Fruit fly (Drosophila melanogaster) whole organism, embryonic: ENCODE measurements around the gene CG10252.

Experiments
- Atf6 ChIP-seq: fragments of 200-800 bp; sonication (Bioruptor generic); IDR thresholded peaks from 2 replicates; pipeline ENCODE4 v1.3.6; 2022; ENCODE audit warnings: missing biosample characterization, missing genetic modification characterization
- CG10431 ChIP-seq: fragments of 200-800 bp; sonication (Bioruptor generic); optimal IDR thresholded peaks from 3 replicates; lab custom pipeline; 2018; ENCODE audit warnings: missing biosample characterization, mild to moderate bottlenecking, missing genetic modification characterization
- CG11696 ChIP-seq: fragments of 200-800 bp; sonication (Bioruptor generic); IDR thresholded peaks from 2 replicates; pipeline ENCODE4 v1.3.6; 2022; ENCODE audit warnings: missing biosample characterization, missing genetic modification characterization
- CG12071 ChIP-seq: fragments of 200-800 bp; sonication (Bioruptor generic); optimal IDR thresholded peaks from 3 replicates; lab custom pipeline; 2018; ENCODE audit warnings: missing biosample characterization, mild to moderate bottlenecking, missing genetic modification characterization
- CG15269 ChIP-seq: fragments of 200-800 bp; sonication (Bioruptor generic); optimal IDR thresholded peaks from 2 replicates; lab custom pipeline; 2018; ENCODE audit warnings: missing biosample characterization, mild to moderate bottlenecking, missing genetic modification characterization, moderate library complexity
- CG2678 ChIP-seq: fragments of 200-800 bp; sonication (Bioruptor generic); optimal IDR thresholded peaks from 3 replicates; lab custom pipeline; 2019; ENCODE audit warnings: missing biosample characterization, mild to moderate bottlenecking, missing genetic modification characterization, moderate library complexity
- CG30020 ChIP-seq: fragments of 200-800 bp; optimal IDR thresholded peaks from 2 replicates; lab custom pipeline; 2019; ENCODE audit warnings: missing biosample characterization, mild to moderate bottlenecking, missing genetic modification characterization, moderate library complexity
- CG3065 ChIP-seq: fragments of 200-800 bp; sonication (Bioruptor generic); optimal IDR thresholded peaks from 2 replicates; lab custom pipeline; 2016; ENCODE audit warnings: missing biosample characterization, missing genetic modification characterization
- CG42726 ChIP-seq: fragments of 200-800 bp; sonication (Bioruptor generic); IDR thresholded peaks from 2 replicates; pipeline ENCODE4 v1.3.6; 2022; ENCODE audit warnings: missing biosample characterization, missing genetic modification characterization; ENCODE audit not compliant: partially characterized antibody
- CG4328 ChIP-seq: fragments of 200-800 bp; sonication (Bioruptor generic); optimal IDR thresholded peaks from 3 replicates; lab custom pipeline; 2017; ENCODE audit warnings: missing biosample characterization, missing genetic modification reagents, missing genetic modification characterization
- CG5180 ChIP-seq: fragments of 200-800 bp; sonication (Bioruptor generic); optimal IDR thresholded peaks from 3 replicates; lab custom pipeline; 2017; ENCODE audit warnings: missing biosample characterization, missing genetic modification characterization, mild to moderate bottlenecking, moderate library complexity, missing genetic modification reagents
- CG6654 ChIP-seq: fragments of 200-800 bp; sonication (Bioruptor generic); optimal IDR thresholded peaks from 2 replicates; lab custom pipeline; 2017; ENCODE audit warnings: missing biosample characterization, mild to moderate bottlenecking, missing genetic modification characterization
- CG7372 ChIP-seq: fragments of 200-800 bp; sonication (Bioruptor generic); IDR thresholded peaks from 2 replicates; pipeline ENCODE4 v1.3.6; 2022; ENCODE audit warnings: missing biosample characterization, missing genetic modification characterization
- CG7745 ChIP-seq: fragments of 200-800 bp; sonication (Bioruptor generic); optimal IDR thresholded peaks from 2 replicates; lab custom pipeline; 2018; ENCODE audit warnings: missing biosample characterization, mild to moderate bottlenecking, missing genetic modification characterization, moderate library complexity
- CG8290 ChIP-seq, 3 experiments: fragments of 200-800 bp; sonication (Bioruptor generic); optimal IDR thresholded peaks; 2 replicates each; lab custom pipeline; 2016 to 2019; ENCODE audit warnings: missing biosample characterization in 3 of 3, missing genetic modification characterization in 3 of 3, mild to moderate bottlenecking in 2 of 3, moderate library complexity in 1 of 3
- CG9437 ChIP-seq: fragments of 200-800 bp; sonication (Bioruptor generic); optimal IDR thresholded peaks from 2 replicates; lab custom pipeline; 2018; ENCODE audit warnings: missing biosample characterization, mild to moderate bottlenecking, missing genetic modification characterization
- D19A ChIP-seq: fragments of 200-800 bp; optimal IDR thresholded peaks from 3 replicates; lab custom pipeline; 2019; ENCODE audit warnings: missing biosample characterization, mild to moderate bottlenecking, missing genetic modification characterization, moderate library complexity
- Dbx ChIP-seq: fragments of 200-800 bp; sonication (Bioruptor generic); IDR thresholded peaks from 3 replicates; pipeline ENCODE4 v1.3.6; 2022; ENCODE audit warnings: missing biosample characterization, missing genetic modification characterization
- Dp ChIP-seq: fragments of 200-800 bp; sonication (Bioruptor generic); optimal IDR thresholded peaks from 2 replicates; lab custom pipeline; 2018; ENCODE audit warnings: missing biosample characterization, mild to moderate bottlenecking, missing genetic modification characterization, moderate library complexity
- E2f2 ChIP-seq: fragments of 200-800 bp; sonication (Bioruptor generic); IDR thresholded peaks from 2 replicates; pipeline ENCODE4 v1.3.6; 2022; ENCODE audit warnings: missing biosample characterization, missing genetic modification characterization
- Eip74EF ChIP-seq, 2 experiments: fragments of 200-800 bp in 1 of 2; fragments of >200 bp in 1 of 2; sonication (Bioruptor generic) in 1 of 2; optimal IDR thresholded peaks; 2 replicates each; lab custom pipeline; 2017 to 2019; ENCODE audit warnings: missing biosample characterization in 2 of 2, missing genetic modification characterization in 2 of 2, mild to moderate bottlenecking in 1 of 2, moderate library complexity in 1 of 2
- Fer3 ChIP-seq: fragments of 200-800 bp; sonication (Bioruptor generic); optimal IDR thresholded peaks from 2 replicates; lab custom pipeline; 2018; ENCODE audit warnings: missing biosample characterization, mild to moderate bottlenecking, missing genetic modification characterization, moderate library complexity
- HLH4C ChIP-seq: fragments of 200-800 bp; sonication (Bioruptor generic); IDR thresholded peaks from 3 replicates; pipeline ENCODE4 v1.3.6; 2022; ENCODE audit warnings: missing biosample characterization, missing genetic modification characterization; ENCODE audit not compliant: partially characterized antibody
- MBD-R2 ChIP-seq: fragments of 200-800 bp; sonication (Bioruptor generic); IDR thresholded peaks from 2 replicates; pipeline ENCODE4 v1.3.6; 2022; ENCODE audit warnings: missing biosample characterization, missing genetic modification characterization
- Med ChIP-seq: fragments of 200-800 bp; sonication (Bioruptor generic); peaks from one replicate; lab custom pipeline; 2016; ENCODE audit warnings: missing biosample characterization, missing genetic modification characterization, mild to moderate bottlenecking, inconsistent platforms, moderate library complexity
- NFAT ChIP-seq: fragments of 200-800 bp; sonication (Bioruptor generic); IDR thresholded peaks from 2 replicates; pipeline ENCODE4 v1.3.6; 2022; ENCODE audit warnings: missing biosample characterization, missing genetic modification characterization
- Nf-YA ChIP-seq: fragments of 200-800 bp; sonication (Bioruptor generic); IDR thresholded peaks from 2 replicates; pipeline ENCODE4 v1.3.6; 2022; ENCODE audit warnings: missing biosample characterization, missing genetic modification characterization
- Nf-YB ChIP-seq: fragments of 200-800 bp; sonication (Bioruptor generic); optimal IDR thresholded peaks from 3 replicates; lab custom pipeline; 2019; ENCODE audit warnings: missing biosample characterization, mild to moderate bottlenecking, missing genetic modification characterization, moderate library complexity
- Ravus ChIP-seq: fragments of 200-800 bp; sonication (Bioruptor generic); IDR thresholded peaks from 2 replicates; pipeline ENCODE4 v1.3.6; 2022; ENCODE audit warnings: missing biosample characterization, missing genetic modification characterization
- Trl ChIP-seq, 3 experiments: fragments of >200 bp in 2 of 3; fragments of 200-800 bp in 1 of 3; sonication (Bioruptor generic) in 1 of 3; optimal IDR thresholded peaks; 2 replicates in 1 of 3; 3 replicates in 2 of 3; lab custom pipeline; 2016 to 2017; ENCODE audit warnings: missing biosample characterization in 1 of 3, missing genetic modification characterization in 1 of 3
- ab ChIP-seq: fragments of 200-800 bp; sonication (Bioruptor generic); optimal IDR thresholded peaks from 2 replicates; lab custom pipeline; 2016; ENCODE audit warnings: missing biosample characterization, missing genetic modification characterization
- cg ChIP-seq: fragments of 200-800 bp; sonication (Bioruptor generic); optimal IDR thresholded peaks from 3 replicates; lab custom pipeline; 2019; ENCODE audit warnings: missing biosample characterization, mild to moderate bottlenecking, missing genetic modification characterization, moderate library complexity
- ci ChIP-seq: fragments of 200-800 bp; sonication (Bioruptor generic); IDR thresholded peaks from 3 replicates; pipeline ENCODE4 v1.3.6; 2022; ENCODE audit warnings: missing biosample characterization, missing genetic modification characterization
- ftz-f1 ChIP-seq: fragments of 200-800 bp; sonication (Bioruptor generic); optimal IDR thresholded peaks from 2 replicates; lab custom pipeline; 2016; ENCODE audit warnings: missing biosample characterization, missing genetic modification characterization
- gsb-n ChIP-seq: fragments of 200-800 bp; sonication (Bioruptor generic); optimal IDR thresholded peaks from 3 replicates; lab custom pipeline; 2018; ENCODE audit warnings: missing biosample characterization, mild to moderate bottlenecking, missing genetic modification characterization
- gt ChIP-seq: fragments of 200-800 bp; sonication (Bioruptor generic); IDR thresholded peaks from 2 replicates; pipeline ENCODE4 v1.3.6; 2022; ENCODE audit warnings: missing biosample characterization, missing genetic modification characterization
- ind ChIP-seq: fragments of 200-800 bp; sonication (Bioruptor generic); optimal IDR thresholded peaks from 3 replicates; lab custom pipeline; 2016; ENCODE audit warnings: missing biosample characterization, missing genetic modification characterization
- jumu ChIP-seq: fragments of 200-800 bp; sonication (Bioruptor generic); optimal IDR thresholded peaks from 3 replicates; lab custom pipeline; 2016; ENCODE audit warnings: missing biosample characterization, missing genetic modification characterization
- lbe ChIP-seq: fragments of 200-800 bp; sonication (Bioruptor generic); optimal IDR thresholded peaks from 2 replicates; lab custom pipeline; 2016; ENCODE audit warnings: missing biosample characterization, mild to moderate bottlenecking, missing genetic modification characterization
- org-1 ChIP-seq: fragments of 200-800 bp; sonication (Bioruptor generic); optimal IDR thresholded peaks from 2 replicates; lab custom pipeline; 2017; ENCODE audit warnings: missing biosample characterization, missing genetic modification characterization
- p53 ChIP-seq: fragments of 200-800 bp; sonication (Bioruptor generic); optimal IDR thresholded peaks from 2 replicates; lab custom pipeline; 2016; ENCODE audit warnings: missing biosample characterization, missing genetic modification characterization
- pfk ChIP-seq: fragments of 200-800 bp; sonication (Bioruptor generic); optimal IDR thresholded peaks from 2 replicates; lab custom pipeline; 2018; ENCODE audit warnings: missing biosample characterization, mild to moderate bottlenecking, missing genetic modification characterization, moderate library complexity
- slbo ChIP-seq: fragments of 200-800 bp; sonication (Bioruptor generic); IDR thresholded peaks from 2 replicates; pipeline ENCODE4 v1.3.6; 2022; ENCODE audit warnings: missing biosample characterization, missing genetic modification characterization
- sna ChIP-seq: fragments of 200-800 bp; sonication (Bioruptor generic); IDR thresholded peaks from 2 replicates; pipeline ENCODE4 v1.3.6; 2022; ENCODE audit warnings: missing biosample characterization, missing genetic modification characterization; ENCODE audit not compliant: partially characterized antibody
- so ChIP-seq: fragments of 200-800 bp; sonication (Bioruptor generic); IDR thresholded peaks from 3 replicates; pipeline ENCODE4 v1.3.6; 2022; ENCODE audit warnings: missing biosample characterization, missing genetic modification characterization
- tio ChIP-seq: fragments of 200-800 bp; sonication (Bioruptor generic); optimal IDR thresholded peaks from 2 replicates; lab custom pipeline; 2017; ENCODE audit warnings: missing biosample characterization, missing genetic modification characterization, inconsistent platforms
- vfl ChIP-seq: fragments of 200-800 bp; sonication (Bioruptor generic); optimal IDR thresholded peaks from 2 replicates; lab custom pipeline; 2016; ENCODE audit warnings: missing biosample characterization, missing genetic modification characterization

CG10252 gene

dm6 chr3R:23726740-23727139, 30.7 kb upstream of the CG10252 start (continued):
- peak; percentile 82 for TF ChIP-seq ind (GFP tag; lab: Kevin White, UChicago)
- TF ChIP-seq Ravus (GFP tag; lab: Robert Waterston, UW) = peak; percentile 55
- TF ChIP-seq ftz-f1 (GFP tag; lab: Kevin White, UChicago) = no peak
- TF ChIP-seq gt (GFP tag; lab: Robert Waterston, UW) = no peak
- TF ChIP-seq cg (GFP tag; lab: Kevin White, UChicago) = no peak
- TF ChIP-seq CG10431 (GFP tag; lab: Kevin White, UChicago) = no peak
- TF ChIP-seq, all 482 proteins: peak for 331

- TF ChIP-seq Dbx (GFP tag; lab: Robert Waterston, UW) (no peak), MBD-R2 (peak; percentile 20; the same call in 1 of the 2 replicates), CG9437 (GFP tag; lab: Kevin White, UChicago) (peak; percentile 26), E2f2 (GFP tag; lab: Robert Waterston, UW) (no peak), Trl (optimal IDR thresholded peaks at IDR 0.05; lab: Kevin White, UChicago) (peak in 1 of 2 experiments; percentile 1), Trl (GFP tag; optimal IDR thresholded peaks at IDR 0.05; lab: Kevin White, UChicago) (no peak), NFAT (GFP tag; lab: Robert Waterston, UW) (no peak), ab (GFP tag; lab: Kevin White, UChicago) (no peak), slbo (GFP tag; lab: Robert Waterston, UW) (no peak), org-1 (GFP tag; lab: Kevin White, UChicago) (peak; percentile 14), p53 (GFP tag; lab: Kevin White, UChicago) (no peak), CG7745 (tag; lab: Kevin White, UChicago) (no peak), Med (peak; percentile 72), CG12071 (peak; percentile 52), tio (GFP tag; lab: Kevin White, UChicago) (no peak), Nf-YA (GFP tag; lab: Robert Waterston, UW) (no peak), HLH4C (GFP tag; lab: Robert Waterston, UW) (no peak), CG15269 (tag; lab: Kevin White, UChicago) (peak; percentile 9), jumu (GFP tag; lab: Kevin White, UChicago) (no peak), CG4328 (GFP tag; lab: Kevin White, UChicago) (peak; percentile 34), Fer3 (tag; lab: Kevin White, UChicago) (peak; percentile 30), pfk (GFP tag; lab: Kevin White, UChicago) (peak; percentile 34), D19A (peak; percentile 38), CG6654 (GFP tag; lab: Kevin White, UChicago) (no peak), CG3065 (GFP tag; lab: Kevin White, UChicago) (no peak), vfl (no peak), CG5180 (GFP tag; lab: Kevin White, UChicago) (peak; percentile 36), CG11696 (GFP tag; lab: Robert Waterston, UW) (no peak), so (GFP tag; lab: Robert Waterston, UW) (0 out of 3 replicates have a peak, but pooled peaks have one; percentile 9), CG30020 (no peak), Atf6 (GFP tag; lab: Robert Waterston, UW) (peak; percentile 49; the same call in 1 of the 2 replicates), CG2678 (tag; lab: Kevin White, UChicago) (peak; percentile 46), gsb-n (tag; lab: Kevin White, UChicago) (no peak), Eip74EF (GFP tag; optimal IDR thresholded peaks at IDR 0.05; lab: Kevin White, UChicago) (no peak), sna (no peak), Nf-YB (GFP tag; lab: Kevin White, UChicago) (no peak), ci (GFP tag; lab: Robert Waterston, UW) (peak; percentile 50; the same call in 2 of the 3 replicates), CG7372 (peak; percentile 49; the same call in 1 of the 2 replicates), lbe (GFP tag; lab: Kevin White, UChicago) (peak; percentile 17), CG42726 (GFP tag; lab: Robert Waterston, UW) (peak; percentile 19; the same call in 1 of the 2 replicates), Dp (no peak), CG8290 (GFP tag; optimal IDR thresholded peaks at IDR 0.05; lab: Kevin White, UChicago) (no peak), CG8290 (tag; optimal IDR thresholded peaks at IDR 0.05; lab: Kevin White, UChicago) (peak in 1 of 2 experiments; percentile 65)
Observed at dm6 chr3R:23725711-23726349, 29.8 kb upstream of the CG10252 start.
